Worm (Caenorhabditis elegans) whole organism, mixed stage, embryonic: ENCODE data around the gene Y56A3A.2.

Source experiments
- blmp-1 ChIP-seq: fragments of 150-350 bp; optimal IDR thresholded peaks from 2 replicates; lab custom pipeline; 2014; ENCODE audit warnings: missing biosample characterization, missing genetic modification characterization
- ceh-39 ChIP-seq: fragments of 150-350 bp; optimal IDR thresholded peaks from 2 replicates; lab custom pipeline; 2014; ENCODE audit warnings: missing biosample characterization, missing genetic modification characterization
- snpc-4 ChIP-seq: fragments of 150-350 bp; optimal IDR thresholded peaks from 2 replicates; lab custom pipeline; 2014; ENCODE audit warnings: missing biosample characterization, missing genetic modification characterization
- unc-62 ChIP-seq: fragments of 150-350 bp; optimal IDR thresholded peaks from 2 replicates; lab custom pipeline; 2014; ENCODE audit warnings: missing biosample characterization, missing genetic modification reagents, missing genetic modification characterization

- TF ChIP-seq snpc-4 (tag; lab: Kevin White, UChicago) (no peak), ceh-39 (tag; lab: Kevin White, UChicago) (no peak), unc-62 (no peak), blmp-1 (tag; lab: Kevin White, UChicago) (no peak)
Observed at ce11 chrIII:11869231-11869912, 7.3 kb upstream of the Y56A3A.2 start, which contains the start of gene taf-12.
